Worm (Caenorhabditis elegans) whole organism, L2 larva: ENCODE measurements around the gene eng-1.

Experiments used
- C34F6.9 ChIP-seq: fragments of 150-350 bp; optimal IDR thresholded peaks from 2 replicates; lab custom pipeline; 2014; ENCODE audit warnings: missing biosample characterization, missing genetic modification characterization
- F13H6.1 ChIP-seq: sonication (generic microtip); optimal IDR thresholded peaks from 2 replicates; lab custom pipeline; 2016; ENCODE audit warnings: missing genetic modification characterization, missing compliant biosample characterization
- Y55F3AM.14 ChIP-seq: fragments of 200-800 bp; sonication (Bioruptor generic); optimal IDR thresholded peaks from 2 replicates; lab custom pipeline; 2018; ENCODE audit warnings: mild to moderate bottlenecking, missing genetic modification characterization, missing compliant biosample characterization
- alr-1 ChIP-seq: fragments of 150-350 bp; optimal IDR thresholded peaks from 2 replicates; lab custom pipeline; 2014; ENCODE audit warnings: missing biosample characterization, missing genetic modification characterization
- blmp-1 ChIP-seq: sonication (generic microtip); optimal IDR thresholded peaks from 2 replicates; lab custom pipeline; 2017; ENCODE audit warnings: missing genetic modification characterization, mild to moderate bottlenecking, missing compliant biosample characterization, antibody characterized with exemption, moderate library complexity; ENCODE audit not compliant: insufficient read depth
- ceh-82 ChIP-seq: fragments of 150-350 bp; optimal IDR thresholded peaks from 2 replicates; lab custom pipeline; 2014; ENCODE audit warnings: missing biosample characterization, missing genetic modification characterization
- crh-2 ChIP-seq: sonication (generic microtip); optimal IDR thresholded peaks from 2 replicates; lab custom pipeline; 2017; ENCODE audit warnings: missing biosample characterization, missing genetic modification characterization
- egl-27 ChIP-seq: sonication (generic microtip); optimal IDR thresholded peaks from 3 replicates; lab custom pipeline; 2017; ENCODE audit warnings: missing biosample characterization, missing genetic modification reagents, missing genetic modification characterization
- elt-1 ChIP-seq: fragments of 150-350 bp; optimal IDR thresholded peaks from 2 replicates; lab custom pipeline; 2014; ENCODE audit warnings: missing biosample characterization, missing genetic modification characterization
- fos-1 ChIP-seq: fragments of 150-350 bp; optimal IDR thresholded peaks from 2 replicates; lab custom pipeline; 2014; ENCODE audit warnings: missing biosample characterization, missing genetic modification characterization
- lin-11 ChIP-seq: fragments of 150-350 bp; sonication (generic microtip); optimal IDR thresholded peaks from 2 replicates; lab custom pipeline; 2014; ENCODE audit warnings: missing biosample characterization, missing genetic modification characterization, inconsistent platforms, mixed read lengths
- lin-39 ChIP-seq: fragments of 150-350 bp; optimal IDR thresholded peaks from 2 replicates; lab custom pipeline; 2014; ENCODE audit warnings: missing biosample characterization, missing genetic modification reagents, missing genetic modification characterization
- lsy-2 ChIP-seq, 2 experiments: fragments of 150-350 bp in 1 of 2; sonication (generic microtip) in 1 of 2; optimal IDR thresholded peaks; 2 replicates each; lab custom pipeline; 2014 to 2017; ENCODE audit warnings: missing biosample characterization in 2 of 2, missing genetic modification characterization in 2 of 2
- mab-5 ChIP-seq: fragments of 150-350 bp; optimal IDR thresholded peaks from 2 replicates; lab custom pipeline; 2014; ENCODE audit warnings: missing biosample characterization, missing genetic modification characterization
- nhr-129 ChIP-seq: fragments of 150-350 bp; optimal IDR thresholded peaks from 2 replicates; lab custom pipeline; 2014; ENCODE audit warnings: missing biosample characterization, missing genetic modification characterization
- nhr-21 ChIP-seq: fragments of 150-350 bp; optimal IDR thresholded peaks from 2 replicates; lab custom pipeline; 2014; ENCODE audit warnings: missing biosample characterization, missing genetic modification characterization
- nhr-23 ChIP-seq: fragments of 150-350 bp; optimal IDR thresholded peaks from 2 replicates; lab custom pipeline; 2014; ENCODE audit warnings: missing biosample characterization, missing genetic modification reagents, missing genetic modification characterization
- nhr-25 ChIP-seq: fragments of 150-350 bp; sonication (generic microtip); optimal IDR thresholded peaks from 3 replicates; lab custom pipeline; 2014; ENCODE audit warnings: missing biosample characterization, missing genetic modification characterization
- nhr-77 ChIP-seq: fragments of 150-350 bp; optimal IDR thresholded peaks from 2 replicates; lab custom pipeline; 2014; ENCODE audit warnings: missing biosample characterization, missing genetic modification characterization
- sem-4 ChIP-seq: fragments of 150-350 bp; optimal IDR thresholded peaks from 2 replicates; lab custom pipeline; 2014; ENCODE audit warnings: missing biosample characterization, missing genetic modification reagents, missing genetic modification characterization
- skn-1 ChIP-seq: sonication (generic microtip); optimal IDR thresholded peaks from 2 replicates; lab custom pipeline; 2017; ENCODE audit warnings: missing biosample characterization, missing genetic modification characterization
- sma-9 ChIP-seq, 2 experiments: fragments of 150-350 bp in 1 of 2; sonication (generic microtip) in 1 of 2; optimal IDR thresholded peaks; 2 replicates each; lab custom pipeline; 2014 to 2016; ENCODE audit warnings: missing genetic modification characterization in 2 of 2, mild to moderate bottlenecking in 1 of 2, missing biosample characterization in 1 of 2, missing compliant biosample characterization in 1 of 2, missing genetic modification reagents in 1 of 2, moderate library complexity in 1 of 2
- unc-39 ChIP-seq: fragments of 150-350 bp; optimal IDR thresholded peaks from 2 replicates; lab custom pipeline; 2014; ENCODE audit warnings: missing biosample characterization, missing genetic modification characterization
- unc-55 ChIP-seq: fragments of 150-350 bp; sonication (generic microtip); optimal IDR thresholded peaks from 3 replicates; lab custom pipeline; 2014; ENCODE audit warnings: missing biosample characterization, missing genetic modification reagents, missing genetic modification characterization
- zag-1 ChIP-seq: fragments of 150-350 bp; optimal IDR thresholded peaks from 2 replicates; lab custom pipeline; 2014; ENCODE audit warnings: missing biosample characterization, missing genetic modification characterization
- ztf-4 ChIP-seq: fragments of 150-350 bp; optimal IDR thresholded peaks from 2 replicates; lab custom pipeline; 2014; ENCODE audit warnings: missing biosample characterization, missing genetic modification characterization

The eng-1 gene

DNA sequence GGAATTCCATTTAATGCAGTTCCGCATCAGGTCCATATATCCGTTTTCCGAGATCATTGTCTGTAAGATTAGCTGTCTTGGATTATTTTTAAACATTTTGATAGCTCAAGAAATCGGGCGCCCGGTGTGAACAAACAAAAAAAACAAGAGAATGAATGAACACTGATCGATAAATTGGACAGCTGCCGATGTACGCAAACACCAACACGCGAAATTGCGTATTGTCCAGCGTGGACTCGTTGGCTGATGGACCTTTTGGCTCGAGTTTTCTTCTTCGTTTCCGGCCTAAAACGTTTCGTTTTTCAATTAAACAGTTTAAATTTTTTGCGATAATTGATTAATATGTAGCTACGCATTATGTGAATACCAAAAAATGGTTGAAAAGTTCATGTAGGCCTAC, 37.8 kb upstream of the eng-1 start, which contains the start of gene dpff-1 (continued):
- TF ChIP-seq alr-1 (tag; lab: Kevin White, UChicago): no peak
- TF ChIP-seq sma-9 (GFP tag; optimal IDR thresholded peaks at IDR 0.05; lab: Kevin White, UChicago): no peak
- TF ChIP-seq sma-9 (tag; optimal IDR thresholded peaks at IDR 0.05; lab: Kevin White, UChicago): no peak
- peak; percentile 3 for TF ChIP-seq crh-2

DNA sequence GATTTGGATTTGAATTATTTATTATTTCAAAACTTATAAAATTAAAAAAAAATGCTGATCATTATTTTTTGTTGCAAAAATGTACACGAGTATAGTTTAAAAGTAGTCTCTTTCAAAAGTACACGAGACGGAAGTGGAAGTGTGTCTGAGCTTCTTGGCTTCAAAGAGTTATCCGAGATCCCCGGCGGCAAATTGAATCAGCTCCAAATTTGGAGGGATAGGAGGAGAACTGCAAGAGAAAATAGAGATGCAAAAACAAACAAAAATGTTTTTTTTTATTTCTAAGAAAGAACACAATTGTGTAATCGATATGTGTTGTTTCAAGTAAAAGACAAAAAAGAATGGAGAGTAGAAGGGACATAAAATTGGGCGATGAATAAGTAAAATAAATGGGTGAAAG, 34.3 kb upstream of the eng-1 start:
- TF ChIP-seq alr-1 (tag; lab: Kevin White, UChicago): no peak
- TF ChIP-seq mab-5 (tag; lab: Kevin White, UChicago): no peak
- no peak for TF ChIP-seq nhr-77

DNA sequence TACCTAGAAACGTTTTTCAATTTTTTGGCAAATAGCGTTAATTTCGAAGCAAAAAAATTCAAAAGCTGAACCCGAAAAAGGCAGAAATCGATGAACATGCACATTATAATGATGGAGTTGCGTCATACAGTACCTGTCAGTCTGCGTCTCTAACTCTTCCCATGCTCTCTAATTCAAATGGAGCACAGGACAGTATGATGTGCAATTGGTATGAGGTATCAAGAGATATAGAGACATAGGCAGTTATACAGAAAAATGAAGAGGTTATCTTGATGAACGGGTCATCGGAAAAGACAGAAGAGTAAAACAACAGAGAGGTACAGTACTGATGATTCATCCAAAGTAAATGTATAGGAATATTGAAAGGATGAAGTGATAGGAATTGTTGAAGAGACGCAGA, 32.4 kb upstream of the eng-1 start:
- TF ChIP-seq egl-27 (no peak), ceh-82 (tag; lab: Kevin White, UChicago) (no peak), nhr-129 (tag; lab: Kevin White, UChicago) (peak; percentile 77), blmp-1 (tag; lab: Kevin White, UChicago) (no peak), C34F6.9 (tag; lab: Kevin White, UChicago) (no peak), unc-39 (tag; lab: Kevin White, UChicago) (no peak), mab-5 (tag; lab: Kevin White, UChicago) (no peak), fos-1 (tag; lab: Kevin White, UChicago) (peak; percentile 69), zag-1 (tag; lab: Kevin White, UChicago) (no peak), elt-1 (no peak), nhr-23 (tag; lab: Kevin White, UChicago) (no peak)

DNA sequence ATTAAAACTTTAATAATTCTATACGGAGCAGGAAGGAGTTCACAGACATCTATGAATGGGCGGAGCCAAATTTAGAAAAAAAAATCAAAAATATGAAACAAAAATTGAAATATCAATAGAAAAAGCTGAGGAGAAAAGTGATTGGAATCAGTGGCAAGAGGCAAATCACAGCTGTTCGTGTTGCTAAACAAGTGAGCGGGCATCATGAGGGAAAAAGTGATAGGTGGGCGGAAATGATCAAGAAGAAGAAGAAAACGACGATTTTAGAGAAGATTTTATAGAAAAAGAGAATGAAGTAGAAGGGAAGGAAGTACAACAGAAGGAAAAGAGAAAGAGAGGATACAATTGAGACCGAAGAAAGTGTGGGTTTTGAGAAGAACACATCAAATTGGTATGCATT, 30.3 kb upstream of the eng-1 start:
- TF ChIP-seq unc-55 (peak; percentile 23), nhr-129 (tag; lab: Kevin White, UChicago) (peak; percentile 7), F13H6.1 (tag; lab: Kevin White, UChicago) (peak; percentile 12), nhr-25 (tag; lab: Kevin White, UChicago) (no peak), lsy-2 (tag; optimal IDR thresholded peaks at IDR 0.05; lab: Kevin White, UChicago) (peak in 1 of 2 experiments; percentile 15), crh-2 (no peak)

DNA sequence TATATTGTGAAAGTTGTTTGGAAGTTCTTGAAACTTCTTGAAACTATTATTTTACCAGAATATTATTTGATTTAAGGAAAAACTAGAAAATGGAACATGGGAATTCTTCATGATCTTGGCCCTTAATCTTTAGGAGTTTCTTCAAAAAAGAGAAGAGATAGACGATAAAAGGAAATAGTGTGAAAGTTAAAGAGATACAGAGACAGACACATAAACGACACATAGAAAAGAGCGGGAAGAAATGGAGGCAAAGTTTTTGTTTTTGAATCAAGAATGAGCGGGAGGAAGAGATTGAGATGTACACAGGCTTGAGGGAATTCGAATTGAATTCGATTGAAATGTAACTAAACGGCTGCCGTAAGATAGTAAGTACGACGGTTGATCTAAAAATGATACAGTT, 29.2 kb upstream of the eng-1 start:
- no peak for TF ChIP-seq sem-4
- peak; percentile 61 for TF ChIP-seq Y55F3AM.14 (GFP tag; lab: Kevin White, UChicago)
- peak in 1 of 2 experiments; percentile 9 for TF ChIP-seq lsy-2 (tag; optimal IDR thresholded peaks at IDR 0.05; lab: Kevin White, UChicago)
- peak; percentile 30 for TF ChIP-seq unc-55
- TF ChIP-seq nhr-129 (tag; lab: Kevin White, UChicago): peak; percentile 17
- peak; percentile 42 for TF ChIP-seq C34F6.9 (tag; lab: Kevin White, UChicago)

DNA sequence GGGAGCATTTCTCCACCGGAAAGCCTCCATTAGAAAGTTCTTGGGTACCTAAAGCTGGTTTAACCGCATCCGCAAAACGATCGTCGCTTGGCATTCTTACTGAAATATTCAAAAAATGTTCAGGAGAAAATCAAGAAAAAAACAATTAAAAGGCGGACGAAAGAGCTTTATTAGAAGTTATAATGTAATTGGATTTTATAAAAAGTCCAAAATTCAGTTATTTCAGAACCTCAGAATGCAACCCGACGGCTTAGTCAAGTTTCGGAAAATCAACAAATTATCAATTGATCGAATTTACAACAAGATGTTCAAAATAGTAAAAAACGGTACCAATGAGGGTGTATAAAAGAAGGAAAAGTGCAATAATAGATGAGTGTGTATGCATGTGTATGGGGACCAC, 27.6 kb upstream of the eng-1 start, which contains the start of gene pxl-1:
Gene pxl-1 (minus strand): TSS at position 101 of the 400 bp plus-strand sequence.
- no peak for TF ChIP-seq skn-1
- TF ChIP-seq egl-27: no peak
- no peak for TF ChIP-seq ztf-4

DNA sequence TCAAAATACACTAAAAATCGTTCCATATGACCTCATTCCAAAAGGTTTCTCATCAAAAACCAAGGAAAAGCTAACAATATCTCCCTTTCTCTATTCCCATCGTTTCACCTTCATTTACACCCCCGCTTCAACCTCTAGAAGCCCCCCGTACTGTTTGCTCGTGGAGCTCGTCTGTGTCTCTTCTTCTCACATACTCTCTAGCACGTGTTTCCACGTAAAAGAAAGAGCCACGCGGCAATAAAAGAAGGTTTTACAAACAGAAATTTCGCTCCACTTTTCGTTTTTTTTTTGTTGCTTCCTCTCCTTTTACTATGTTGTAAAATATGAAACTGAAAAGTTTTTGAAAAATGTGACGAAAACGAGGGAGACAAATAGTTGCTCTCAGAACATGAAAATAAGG, 24.6 kb upstream of the eng-1 start:
- TF ChIP-seq mab-5 (tag; lab: Kevin White, UChicago) (no peak), F13H6.1 (tag; lab: Kevin White, UChicago) (peak; percentile 31), unc-39 (tag; lab: Kevin White, UChicago) (no peak)

DNA sequence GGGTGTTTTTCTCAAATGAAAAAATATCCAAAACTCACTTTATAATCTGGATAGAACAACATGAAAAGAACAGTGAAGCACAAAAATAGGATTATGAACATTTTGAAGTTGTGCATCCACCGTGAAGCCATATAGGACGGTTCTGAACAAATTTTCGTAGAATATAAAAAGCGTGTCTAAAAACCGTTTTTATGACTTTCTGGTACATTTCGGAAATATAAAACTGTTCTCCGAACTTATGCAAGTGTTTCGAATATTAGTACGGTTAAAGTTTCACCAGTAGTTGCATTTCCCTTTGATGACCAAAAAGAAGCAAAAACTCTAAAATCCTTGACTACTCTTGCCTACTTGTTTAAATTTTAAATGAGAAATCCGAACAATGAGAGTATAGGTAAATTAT, 20.4 kb upstream of the eng-1 start, which contains the start of gene C28H8.8:
Gene C28H8.8 (minus strand): TSS at position 101 of the 400 bp plus-strand sequence.
- TF ChIP-seq lin-11 (no peak), nhr-25 (tag; lab: Kevin White, UChicago) (no peak), F13H6.1 (tag; lab: Kevin White, UChicago) (no peak), nhr-21 (tag; lab: Kevin White, UChicago) (no peak), nhr-23 (tag; lab: Kevin White, UChicago) (no peak), blmp-1 (tag; lab: Kevin White, UChicago) (no peak), lin-39 (tag; lab: Kevin White, UChicago) (no peak), ztf-4 (no peak), crh-2 (no peak)
